Worm (Caenorhabditis elegans) whole organism, L1 larva: ENCODE measurements around the gene srxa-1.
A peak's percentile ranks its signal among the peaks of the same experiment; 100 is the strongest.

Experiments used
- C34B4.2 ChIP-seq: sonication (generic microtip); optimal IDR thresholded peaks from 2 replicates; lab custom pipeline; 2017; ENCODE audit warnings: mild to moderate bottlenecking, missing genetic modification characterization, missing compliant biosample characterization
- blmp-1 ChIP-seq: fragments of 150-350 bp; optimal IDR thresholded peaks from 2 replicates; lab custom pipeline; 2014; ENCODE audit warnings: missing biosample characterization, missing genetic modification characterization
- ceh-63 ChIP-seq: fragments of 200-800 bp; sonication (Bioruptor generic); optimal IDR thresholded peaks from 2 replicates; lab custom pipeline; 2018; ENCODE audit warnings: mild to moderate bottlenecking, missing genetic modification characterization, missing compliant biosample characterization
- ceh-8 ChIP-seq: fragments of 200-800 bp; sonication (Bioruptor generic); optimal IDR thresholded peaks from 2 replicates; lab custom pipeline; 2018; ENCODE audit warnings: mild to moderate bottlenecking, missing genetic modification characterization, moderate library complexity, missing compliant biosample characterization
- ceh-88 ChIP-seq: fragments of 200-800 bp; sonication (Bioruptor generic); IDR thresholded peaks from 2 replicates; pipeline ENCODE4 v1.3.6; 2022; ENCODE audit warnings: missing genetic modification characterization, missing compliant biosample characterization
- ceh-90 ChIP-seq: sonication (generic microtip); optimal IDR thresholded peaks from 2 replicates; lab custom pipeline; 2016; ENCODE audit warnings: missing genetic modification characterization, missing compliant biosample characterization
- ces-1 ChIP-seq: fragments of 150-350 bp; optimal IDR thresholded peaks from 2 replicates; lab custom pipeline; 2014; ENCODE audit warnings: missing biosample characterization, missing genetic modification reagents, missing genetic modification characterization
- dsc-1 ChIP-seq: sonication (generic microtip); optimal IDR thresholded peaks from 2 replicates; lab custom pipeline; 2016; ENCODE audit warnings: mild to moderate bottlenecking, missing genetic modification characterization, missing compliant biosample characterization
- efl-1 ChIP-seq, 4 experiments: fragments of 150-350 bp; optimal IDR thresholded peaks in 3 of 4; peaks in 1 of 4; 1 replicate in 1 of 4; 2 replicates in 3 of 4; lab custom pipeline; 2014; ENCODE audit warnings: missing biosample characterization in 2 of 4, missing genetic modification characterization in 2 of 4, missing genetic modification reagents in 2 of 4
- elt-2 ChIP-seq: sonication (generic microtip); optimal IDR thresholded peaks from 2 replicates; lab custom pipeline; 2016; ENCODE audit warnings: missing genetic modification characterization, mild to moderate bottlenecking, inconsistent platforms, missing compliant biosample characterization, missing genetic modification reagents
- elt-3 ChIP-seq, 6 experiments: fragments of 150-350 bp in 1 of 6; sonication (generic microtip); optimal IDR thresholded peaks; 2 replicates each; lab custom pipeline; 2017 to 2018; ENCODE audit warnings: missing biosample characterization in 6 of 6, missing genetic modification characterization in 6 of 6, inconsistent platforms in 1 of 6
- ets-5 ChIP-seq: fragments of 200-800 bp; sonication (Bioruptor generic); IDR thresholded peaks from 2 replicates; pipeline ENCODE4 v1.3.6; 2022; ENCODE audit warnings: missing genetic modification characterization, missing compliant biosample characterization
- fkh-10 ChIP-seq: sonication (generic microtip); optimal IDR thresholded peaks from 2 replicates; lab custom pipeline; 2017; ENCODE audit warnings: missing biosample characterization, missing genetic modification reagents, missing genetic modification characterization
- fkh-4 ChIP-seq: sonication (generic microtip); optimal IDR thresholded peaks from 2 replicates; lab custom pipeline; 2016; ENCODE audit warnings: missing compliant biosample characterization, missing genetic modification characterization, borderline replicate concordance
- fkh-8 ChIP-seq: sonication (generic microtip); optimal IDR thresholded peaks from 2 replicates; lab custom pipeline; 2016; ENCODE audit warnings: mild to moderate bottlenecking, missing genetic modification characterization, missing compliant biosample characterization
- grh-1 ChIP-seq: fragments of 200-800 bp; sonication (Bioruptor generic); IDR thresholded peaks from 2 replicates; pipeline ENCODE4 v1.3.6; 2022; ENCODE audit warnings: missing genetic modification reagents, missing genetic modification characterization, missing compliant biosample characterization
- hlh-17 ChIP-seq: fragments of 200-800 bp; sonication (Bioruptor generic); optimal IDR thresholded peaks from 2 replicates; lab custom pipeline; 2018; ENCODE audit warnings: missing genetic modification characterization, mild to moderate bottlenecking, missing compliant biosample characterization, moderate library complexity, borderline replicate concordance
- irx-1 ChIP-seq: sonication (generic microtip); optimal IDR thresholded peaks from 2 replicates; lab custom pipeline; 2016; ENCODE audit warnings: missing genetic modification characterization, missing compliant biosample characterization
- jun-1 ChIP-seq: fragments of 150-350 bp; optimal IDR thresholded peaks from 2 replicates; lab custom pipeline; 2014; ENCODE audit warnings: missing biosample characterization, missing genetic modification reagents, missing genetic modification characterization
- lin-13 ChIP-seq: fragments of 150-350 bp; optimal IDR thresholded peaks from 2 replicates; lab custom pipeline; 2014; ENCODE audit warnings: missing biosample characterization, missing genetic modification reagents, missing genetic modification characterization
- lin-35 ChIP-seq, 2 experiments: fragments of 150-350 bp; optimal IDR thresholded peaks; 2 replicates each; lab custom pipeline; 2014; ENCODE audit warnings: missing biosample characterization in 2 of 2, missing genetic modification characterization in 2 of 2, missing genetic modification reagents in 2 of 2
- lir-3 ChIP-seq: sonication (generic microtip); optimal IDR thresholded peaks from 2 replicates; lab custom pipeline; 2016; ENCODE audit warnings: mild to moderate bottlenecking, missing genetic modification characterization, moderate library complexity, missing compliant biosample characterization; ENCODE audit not compliant: poor library complexity
- lsy-2 ChIP-seq, 2 experiments: fragments of 150-350 bp; optimal IDR thresholded peaks; 2 replicates each; lab custom pipeline; 2014; ENCODE audit warnings: missing biosample characterization in 2 of 2, missing genetic modification characterization in 2 of 2
- mab-9 ChIP-seq: fragments of 200-800 bp; sonication (Bioruptor generic); IDR thresholded peaks from 2 replicates; pipeline ENCODE4 v1.3.6; 2022; ENCODE audit warnings: missing genetic modification reagents, missing genetic modification characterization, missing compliant biosample characterization
- mep-1 ChIP-seq: fragments of 150-350 bp; optimal IDR thresholded peaks from 2 replicates; lab custom pipeline; 2014; ENCODE audit warnings: missing biosample characterization, missing genetic modification characterization
- nhr-19 ChIP-seq: fragments of 200-800 bp; sonication (Bioruptor generic); conservative IDR thresholded peaks from 2 replicates; pipeline ENCODE4 v1.3.6; 2022; ENCODE audit warnings: missing genetic modification characterization, missing compliant biosample characterization
- nhr-20 ChIP-seq: sonication (generic microtip); optimal IDR thresholded peaks from 2 replicates; lab custom pipeline; 2016; ENCODE audit warnings: mild to moderate bottlenecking, missing genetic modification characterization, missing compliant biosample characterization
- nhr-237 ChIP-seq: fragments of 150-350 bp; optimal IDR thresholded peaks from 2 replicates; lab custom pipeline; 2014; ENCODE audit warnings: missing biosample characterization, missing genetic modification characterization
- nhr-47 ChIP-seq: sonication (generic microtip); optimal IDR thresholded peaks from 2 replicates; lab custom pipeline; 2016; ENCODE audit warnings: mild to moderate bottlenecking, missing genetic modification characterization, moderate library complexity, missing compliant biosample characterization
- nhr-71 ChIP-seq: sonication (generic microtip); optimal IDR thresholded peaks from 2 replicates; lab custom pipeline; 2016; ENCODE audit warnings: mild to moderate bottlenecking, missing genetic modification characterization, moderate library complexity, missing compliant biosample characterization
- nhr-76 ChIP-seq: sonication (generic microtip); optimal IDR thresholded peaks from 2 replicates; lab custom pipeline; 2017; ENCODE audit warnings: missing biosample characterization, missing genetic modification characterization
- nhr-85 ChIP-seq: sonication (generic microtip); peaks from one replicate; lab custom pipeline; 2016; ENCODE audit warnings: missing genetic modification characterization, inconsistent platforms, missing compliant biosample characterization
- pag-3 ChIP-seq: sonication (generic microtip); optimal IDR thresholded peaks from 2 replicates; lab custom pipeline; 2017; ENCODE audit warnings: missing genetic modification characterization, mild to moderate bottlenecking, missing compliant biosample characterization, antibody characterized with exemption, borderline replicate concordance; ENCODE audit not compliant: insufficient read depth
- pax-3 ChIP-seq: fragments of 200-800 bp; sonication (Bioruptor generic); optimal IDR thresholded peaks from 2 replicates; lab custom pipeline; 2018; ENCODE audit warnings: mild to moderate bottlenecking, missing genetic modification characterization, moderate library complexity, missing compliant biosample characterization
- rnt-1 ChIP-seq: sonication (generic microtip); optimal IDR thresholded peaks from 2 replicates; lab custom pipeline; 2016; ENCODE audit warnings: mild to moderate bottlenecking, missing genetic modification characterization, moderate library complexity, missing compliant biosample characterization
- skn-1 ChIP-seq: fragments of 150-350 bp; optimal IDR thresholded peaks from 2 replicates; lab custom pipeline; 2014; ENCODE audit warnings: missing biosample characterization, missing genetic modification characterization
- sox-4 ChIP-seq: sonication (generic microtip); optimal IDR thresholded peaks from 2 replicates; lab custom pipeline; 2016; ENCODE audit warnings: missing genetic modification characterization, missing compliant biosample characterization
- swsn-7 ChIP-seq: sonication (generic microtip); optimal IDR thresholded peaks from 2 replicates; lab custom pipeline; 2016; ENCODE audit warnings: missing genetic modification characterization, missing compliant biosample characterization
- tlp-1 ChIP-seq: fragments of 150-350 bp; optimal IDR thresholded peaks from 2 replicates; lab custom pipeline; 2014; ENCODE audit warnings: missing biosample characterization, missing genetic modification characterization
- unc-30 ChIP-seq: sonication (generic microtip); optimal IDR thresholded peaks from 2 replicates; lab custom pipeline; 2017; ENCODE audit warnings: missing biosample characterization, missing genetic modification characterization
- unc-86 ChIP-seq: sonication (generic microtip); optimal IDR thresholded peaks from 2 replicates; lab custom pipeline; 2016; ENCODE audit warnings: missing genetic modification characterization, missing compliant biosample characterization
- unc-98 ChIP-seq: fragments of 200-800 bp; sonication (Bioruptor generic); IDR thresholded peaks from 2 replicates; pipeline ENCODE4 v1.3.6; 2022; ENCODE audit warnings: missing genetic modification characterization, missing compliant biosample characterization
- xbp-1 ChIP-seq: sonication (generic microtip); optimal IDR thresholded peaks from 2 replicates; lab custom pipeline; 2016; ENCODE audit warnings: missing genetic modification characterization, missing compliant biosample characterization
- zag-1 ChIP-seq: fragments of 150-350 bp; optimal IDR thresholded peaks from 2 replicates; lab custom pipeline; 2014; ENCODE audit warnings: missing biosample characterization, missing genetic modification characterization
- ztf-11 ChIP-seq, 2 experiments: sonication (generic microtip); optimal IDR thresholded peaks; 2 replicates each; lab custom pipeline; 2016 to 2017; ENCODE audit warnings: missing genetic modification characterization in 2 of 2, missing biosample characterization in 1 of 2, missing compliant biosample characterization in 1 of 2
- ztf-4 ChIP-seq: fragments of 150-350 bp; optimal IDR thresholded peaks from 2 replicates; lab custom pipeline; 2014; ENCODE audit warnings: missing biosample characterization, missing genetic modification characterization

srxa-1 gene

DNA sequence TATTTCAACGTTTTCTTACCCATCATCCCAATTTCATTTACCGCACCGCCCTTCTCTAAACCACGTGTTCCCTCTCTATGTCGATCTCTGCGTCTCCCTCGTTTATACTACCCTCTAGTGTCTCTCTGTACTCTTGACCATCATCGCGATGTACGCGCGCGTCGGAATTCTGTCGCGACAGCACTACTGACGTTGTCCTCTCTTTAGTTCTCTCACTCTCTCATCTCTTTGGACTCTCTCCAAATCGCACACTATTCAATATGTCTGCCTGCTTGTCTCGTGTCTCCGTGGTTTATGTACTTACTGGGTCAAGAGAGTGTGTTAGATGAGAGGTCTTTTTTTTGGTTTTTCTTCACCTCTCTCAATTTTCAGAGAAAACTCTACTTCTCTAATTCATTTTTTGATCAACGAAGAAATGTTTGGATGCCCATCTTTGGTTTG is 46.4 kb downstream of the srxa-1 start (continued):
- TF ChIP-seq lin-13 (GFP tag; lab: Kevin White, UChicago), result peak; percentile 95
- peak; percentile 90 for TF ChIP-seq lir-3
- TF ChIP-seq ces-1 (GFP tag; lab: Kevin White, UChicago), result peak; percentile 66
- no peak for TF ChIP-seq nhr-76 (tag; lab: Kevin White, UChicago)
- TF ChIP-seq blmp-1, result peak; percentile 69
- peak; percentile 98 for TF ChIP-seq pax-3 (tag; lab: Kevin White, UChicago)

ce11 chrV:20778886-20779285 is 47.0 kb downstream of the srxa-1 start:
- TF ChIP-seq rnt-1 (tag; lab: Kevin White, UChicago) (no peak), elt-2 (tag; lab: Kevin White, UChicago) (peak; percentile 2), blmp-1 (peak; percentile 58), skn-1 (tag; lab: Kevin White, UChicago) (peak; percentile 6), ztf-4 (tag; lab: Kevin White, UChicago) (peak; percentile 32), elt-3 (tag; optimal IDR thresholded peaks at IDR 0.05; lab: Kevin White, UChicago) (peak in 2 of 6 experiments; percentile 9 to 50), mep-1 (tag; lab: Kevin White, UChicago) (peak; percentile 21), xbp-1 (tag; lab: Kevin White, UChicago) (no peak), nhr-237 (tag; lab: Kevin White, UChicago) (no peak), lin-35 (GFP tag; optimal IDR thresholded peaks at IDR 0.05; lab: Kevin White, UChicago) (peak in 1 of 2 experiments; percentile 23)

DNA sequence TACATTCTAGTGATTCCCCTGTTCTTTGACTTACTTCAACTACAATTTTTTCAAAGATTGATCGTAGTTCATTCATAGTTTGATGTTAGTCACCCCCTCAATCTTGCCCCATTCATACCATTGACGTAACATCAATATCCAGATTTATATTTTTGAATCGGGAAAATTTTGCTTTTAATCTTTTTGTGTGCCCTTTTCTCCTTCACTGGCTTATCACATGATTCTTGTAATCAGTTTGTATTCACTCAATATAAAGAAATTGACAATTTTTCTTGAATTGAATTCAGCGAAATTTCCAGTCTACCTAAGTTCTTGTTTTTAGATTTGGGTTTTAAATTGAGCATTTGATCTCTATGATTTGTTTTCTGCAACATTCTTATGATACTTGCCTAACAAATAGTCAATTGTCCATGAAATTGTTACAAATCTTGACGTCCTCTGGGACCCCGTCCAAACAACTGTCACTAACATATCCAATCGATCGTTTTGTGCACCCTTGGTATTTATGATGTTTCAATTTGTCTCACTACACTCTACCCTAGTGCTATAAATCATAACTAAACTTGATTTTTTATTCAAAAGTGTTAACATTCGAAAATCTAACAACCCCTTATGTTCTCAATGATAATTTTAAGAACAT is 47.9 kb downstream of the srxa-1 start:
- TF ChIP-seq pax-3 (tag; lab: Kevin White, UChicago) (peak; percentile 42), nhr-19 (GFP tag; lab: Robert Waterston, UW) (peak; percentile 29), ceh-90 (no peak), ceh-63 (no peak), fkh-4 (tag; lab: Kevin White, UChicago) (no peak), lin-13 (GFP tag; lab: Kevin White, UChicago) (no peak), sox-4 (peak; percentile 78), unc-98 (no peak), ets-5 (GFP tag; lab: Robert Waterston, UW) (no peak), unc-86 (tag; lab: Kevin White, UChicago) (no peak), C34B4.2 (no peak), lsy-2 (tag; optimal IDR thresholded peaks at IDR 0.05; lab: Kevin White, UChicago) (peak in 1 of 2 experiments; percentile 13), ces-1 (GFP tag; lab: Kevin White, UChicago) (no peak), lin-35 (GFP tag; optimal IDR thresholded peaks at IDR 0.05; lab: Kevin White, UChicago) (no peak), jun-1 (tag; lab: Kevin White, UChicago) (no peak), swsn-7 (tag; lab: Kevin White, UChicago) (peak; percentile 27), nhr-47 (tag; lab: Kevin White, UChicago) (peak; percentile 23), efl-1 (optimal IDR thresholded peaks at IDR 0.05; lab: Kevin White, UChicago) (no peak), efl-1 (GFP tag; optimal IDR thresholded peaks at IDR 0.05 in 1 of 2; lab: Kevin White, UChicago) (no peak), tlp-1 (no peak), unc-30 (tag; lab: Kevin White, UChicago) (no peak), mab-9 (GFP tag; lab: Robert Waterston, UW) (no peak), dsc-1 (peak; percentile 80), ceh-8 (GFP tag; lab: Kevin White, UChicago) (no peak), elt-2 (tag; lab: Kevin White, UChicago) (no peak), fkh-8 (tag; lab: Kevin White, UChicago) (peak; percentile 68), nhr-237 (tag; lab: Kevin White, UChicago) (no peak), nhr-85 (peak; percentile 75), ztf-4 (tag; lab: Kevin White, UChicago) (no peak), zag-1 (tag; lab: Kevin White, UChicago) (no peak), fkh-10 (GFP tag; lab: Kevin White, UChicago) (no peak), nhr-20 (tag; lab: Kevin White, UChicago) (peak; percentile 48), hlh-17 (GFP tag; lab: Kevin White, UChicago) (no peak), nhr-71 (tag; lab: Kevin White, UChicago) (peak; percentile 57), pag-3 (no peak), ceh-88 (GFP tag; lab: Robert Waterston, UW) (no peak), grh-1 (no peak), ztf-11 (tag; optimal IDR thresholded peaks at IDR 0.05; lab: Kevin White, UChicago) (no peak), irx-1 (peak; percentile 1)
